Worm (Caenorhabditis elegans): ENCODE data around the gene K07E8.6.
"Not testable (repeated sequence)": the region's sequence is repeated elsewhere in the genome, so short reads cannot be mapped to it uniquely, and the experiment has no call there.

ce11 chrII:593221-593620, 46.1 kb downstream of the K07E8.6 start, which contains the start of gene W08F4.1:
- TF ChIP-seq scrt-1 (GFP tag; IDR thresholded peaks at IDR 0.05); ama-1 (optimal IDR thresholded peaks at IDR 0.05); aly-1 (tag; optimal IDR thresholded peaks at IDR 0.05); ceh-36 (tag; optimal IDR thresholded peaks at IDR 0.05): not testable (repeated sequence)

Measured in whole organism, early embryonic.